Worm (Caenorhabditis elegans) whole organism, dauer: Measurements from ENCODE around the gene EEED8.4.

Experiments
- unc-62 ChIP-seq: sonication (generic microtip); optimal IDR thresholded peaks from 2 replicates; lab custom pipeline; 2017; ENCODE audit warnings: missing biosample characterization, missing genetic modification reagents, missing genetic modification characterization

The EEED8.4 gene

DNA sequence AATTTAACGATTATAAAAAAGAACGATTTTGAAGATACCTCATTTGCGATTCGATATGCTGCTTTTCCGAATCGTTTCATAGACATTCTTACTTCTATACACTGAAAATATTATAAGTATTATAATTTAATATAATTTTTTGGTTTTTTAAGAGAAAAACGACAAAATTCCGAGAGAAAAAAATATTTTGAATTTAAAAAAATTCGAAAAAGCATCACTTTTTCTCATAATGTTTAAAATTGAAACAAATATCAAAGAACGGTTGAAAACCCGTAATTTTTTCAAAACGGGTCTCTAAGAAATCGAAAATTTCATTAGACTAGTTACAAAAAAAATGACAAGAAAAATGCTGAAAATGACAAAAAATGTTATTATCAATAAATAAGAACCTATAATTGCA lies 13.5 kb upstream of the EEED8.4 start, which contains the start of gene pink-1:
Gene pink-1, minus strand, starts transcription at position 101 of the 400 bp plus-strand sequence.
- TF ChIP-seq unc-62 (GFP tag; lab: Kevin White, UChicago): no peak

ce11 chrII:5398779-5399178 lies 10.3 kb upstream of the EEED8.4 start, which contains the start of gene fbxl-3:
TSS of gene fbxl-3 (minus strand) at chrII:5398902.
- no peak for TF ChIP-seq unc-62 (GFP tag; lab: Kevin White, UChicago)

DNA sequence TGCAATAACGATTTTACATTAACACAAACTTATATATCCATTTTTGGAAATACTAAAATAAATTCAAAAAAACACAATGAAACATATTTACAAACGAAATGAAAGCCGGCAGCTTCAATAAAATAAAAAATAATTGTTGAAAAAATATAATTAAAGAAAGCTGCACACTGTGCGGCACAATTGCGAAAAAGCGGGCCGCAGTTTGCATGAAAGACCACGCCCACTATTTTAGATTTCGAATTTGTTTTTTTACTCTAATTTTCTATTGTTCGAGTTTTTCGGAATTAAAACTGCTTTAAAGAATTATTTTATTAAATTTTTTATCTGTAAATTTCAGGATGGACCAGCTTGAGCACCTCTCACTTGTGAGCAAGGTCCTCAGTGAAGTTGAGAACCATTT lies 9.9 kb upstream of the EEED8.4 start, which contains the start of gene mog-5:
Gene mog-5, plus strand, starts transcription at position 338 of the 400 bp plus-strand sequence.
- no peak for TF ChIP-seq unc-62 (GFP tag; lab: Kevin White, UChicago)

DNA sequence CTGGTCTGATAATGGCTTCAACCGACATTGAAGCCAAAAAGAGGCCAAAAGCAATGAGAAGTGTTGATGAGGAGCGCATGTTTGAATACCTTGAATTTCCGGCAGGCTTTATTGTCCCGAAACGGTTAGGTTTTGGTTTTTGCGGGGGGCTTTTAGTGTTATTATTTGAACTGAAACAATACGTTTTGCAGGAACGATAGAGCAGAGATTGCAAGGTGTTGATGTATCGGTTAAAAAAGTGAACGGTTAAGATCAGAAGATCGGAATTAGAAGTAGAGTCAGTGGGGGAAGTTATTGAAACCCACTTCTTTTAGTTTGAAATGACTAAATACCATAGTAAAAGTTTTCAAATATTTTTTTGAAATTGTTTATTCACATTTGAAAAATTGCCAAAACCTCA lies 1.6 kb upstream of the EEED8.4 start, which contains the start of gene clec-141:
Gene clec-141, minus strand, starts transcription at position 101 of the 400 bp plus-strand sequence.
- no peak for TF ChIP-seq unc-62 (GFP tag; lab: Kevin White, UChicago)

DNA sequence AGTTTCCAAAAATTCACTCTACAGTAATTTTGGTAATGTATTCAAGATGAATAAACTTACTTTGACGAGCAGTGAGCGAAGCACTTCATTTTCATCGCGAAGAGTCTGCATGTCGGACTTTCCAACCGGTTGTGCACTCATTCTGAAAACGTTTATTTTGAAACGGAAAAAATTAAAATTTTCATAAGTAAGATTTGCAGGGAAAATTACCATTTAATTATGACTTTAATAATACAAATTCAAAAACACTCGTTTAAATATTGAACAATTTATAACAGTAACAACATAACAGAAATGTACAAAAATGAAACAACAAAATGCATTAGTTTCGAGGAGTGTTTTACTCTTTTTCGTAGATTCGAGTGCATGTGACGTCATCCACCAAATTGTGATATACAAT lies 3.3 kb downstream of the EEED8.4 start, which contains the start of the genes EEED8.13 and EEED8.18:
Gene EEED8.13, minus strand, starts transcription at position 101 of the 400 bp plus-strand sequence.
Gene EEED8.18, minus strand, starts transcription at position 144 of the 400 bp plus-strand sequence.
- no peak for TF ChIP-seq unc-62 (GFP tag; lab: Kevin White, UChicago)

- TF ChIP-seq unc-62 (GFP tag; lab: Kevin White, UChicago): no peak
Observed at ce11 chrII:5414040-5414439, 4.9 kb downstream of the EEED8.4 start, which contains the start of the genes EEED8.14 and EEED8.3. TSS of gene EEED8.14 (minus strand) at chrII:5414052. TSS of gene EEED8.3 (plus strand) at chrII:5414276.

ce11 chrII:5416204-5416764 lies 7.2 kb downstream of the EEED8.4 start, which contains the start of gene EEED8.2:
TSS of gene EEED8.2 (plus strand) at chrII:5416714.
- TF ChIP-seq unc-62 (GFP tag; lab: Kevin White, UChicago): no peak

- TF ChIP-seq unc-62 (GFP tag; lab: Kevin White, UChicago): no peak
Observed at ce11 chrII:5417905-5418304, 8.8 kb downstream of the EEED8.4 start.

ce11 chrII:5418317-5418716 lies 9.2 kb downstream of the EEED8.4 start:
- no peak for TF ChIP-seq unc-62 (GFP tag; lab: Kevin White, UChicago)

ce11 chrII:5418929-5419328 lies 9.8 kb downstream of the EEED8.4 start, which contains the start of gene EEED8.15:
TSS of gene EEED8.15 (plus strand) at chrII:5419229.
- no peak for TF ChIP-seq unc-62 (GFP tag; lab: Kevin White, UChicago)

ce11 chrII:5420947-5421614 lies 12.0 kb downstream of the EEED8.4 start, which contains the start of gene tofu-6:
TSS of gene tofu-6 (plus strand) at chrII:5421248.
- no peak for TF ChIP-seq unc-62 (GFP tag; lab: Kevin White, UChicago)

DNA sequence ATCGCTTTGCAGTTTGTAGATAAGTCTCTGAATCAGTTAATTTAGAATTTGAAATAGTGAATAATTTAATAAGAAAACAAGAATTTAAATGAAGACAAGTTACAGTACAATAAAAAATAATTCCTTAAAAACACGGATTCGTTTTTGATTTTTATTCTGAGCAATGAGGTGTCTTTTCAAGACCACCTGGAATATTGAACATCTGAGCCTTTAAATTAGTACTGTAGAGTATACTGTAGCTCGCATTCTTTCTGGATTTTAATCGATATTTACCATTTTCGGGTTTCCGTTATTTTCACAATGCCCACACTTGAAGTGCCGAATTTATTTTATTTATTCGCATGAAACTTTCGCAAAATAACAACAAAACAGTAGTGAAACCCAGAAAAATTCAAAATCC lies 14.7 kb downstream of the EEED8.4 start, which contains the start of gene F07F6.7:
Gene F07F6.7, minus strand, starts transcription at position 27 of the 400 bp plus-strand sequence.
- TF ChIP-seq unc-62 (GFP tag; lab: Kevin White, UChicago): no peak

- TF ChIP-seq unc-62 (GFP tag; lab: Kevin White, UChicago): no peak
Observed at ce11 chrII:5425633-5426032, 16.5 kb downstream of the EEED8.4 start, which contains the start of gene F07F6.8. TSS of gene F07F6.8 (minus strand) at chrII:5425733.

DNA sequence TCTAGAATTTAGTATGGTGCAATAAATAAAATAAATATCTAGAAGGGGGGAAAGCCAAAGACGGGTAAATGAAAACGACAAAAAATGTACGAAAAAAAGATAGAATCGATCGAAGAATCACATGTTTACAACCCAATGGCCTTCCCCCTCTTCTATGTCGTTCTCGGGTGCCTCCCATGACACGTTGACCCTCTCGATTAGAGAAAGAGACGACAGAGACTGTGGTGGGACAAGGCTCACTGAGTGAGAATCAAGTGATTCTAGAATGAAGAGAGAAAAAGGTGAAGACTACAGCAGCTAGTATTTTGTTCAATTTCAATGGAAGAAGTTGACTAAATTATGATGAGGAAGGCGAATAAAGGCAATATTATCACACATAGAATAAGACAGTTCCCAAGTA lies 16.9 kb downstream of the EEED8.4 start:
- no peak for TF ChIP-seq unc-62 (GFP tag; lab: Kevin White, UChicago)

DNA sequence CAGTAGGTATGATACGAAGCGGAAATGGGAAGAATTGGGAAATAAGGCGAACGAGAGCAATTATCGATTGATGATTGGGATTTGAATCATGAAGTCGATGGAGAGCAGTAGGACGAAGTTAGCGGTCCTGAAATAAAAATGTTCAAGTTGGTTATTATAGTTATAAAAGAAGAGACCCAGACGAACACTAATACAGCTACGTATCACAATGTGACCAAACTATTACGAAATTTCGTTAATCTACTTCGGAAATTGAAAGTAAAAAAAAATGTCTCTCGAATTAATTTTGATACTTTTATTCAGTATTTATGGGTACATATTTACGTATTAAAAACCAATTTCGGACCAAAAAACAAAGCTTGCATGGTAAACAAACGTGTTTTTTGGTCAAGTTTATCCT lies 17.4 kb downstream of the EEED8.4 start:
- no peak for TF ChIP-seq unc-62 (GFP tag; lab: Kevin White, UChicago)
